Worm (Caenorhabditis elegans) whole organism, early embryonic: ENCODE data around the gene gldi-5.

Source experiments
- B0310.2 ChIP-seq: sonication (generic microtip); optimal IDR thresholded peaks from 2 replicates; lab custom pipeline; 2016; ENCODE audit warnings: mild to moderate bottlenecking, missing genetic modification characterization, missing compliant biosample characterization
- F13C5.2 ChIP-seq: sonication (generic microtip); optimal IDR thresholded peaks from 2 replicates; lab custom pipeline; 2017; ENCODE audit warnings: mild to moderate bottlenecking, missing genetic modification characterization, inconsistent platforms, missing compliant biosample characterization
- ama-1 ChIP-seq: fragments of 150-350 bp; optimal IDR thresholded peaks from 2 replicates; lab custom pipeline; 2014
- flt-1 ChIP-seq: fragments of 200-800 bp; sonication (Bioruptor generic); IDR thresholded peaks from 2 replicates; pipeline ENCODE4 v1.3.6; 2022; ENCODE audit warnings: missing genetic modification characterization, missing compliant biosample characterization
- hmg-4 ChIP-seq: fragments of 200-800 bp; sonication (Bioruptor generic); optimal IDR thresholded peaks from 2 replicates; lab custom pipeline; 2018; ENCODE audit warnings: mild to moderate bottlenecking, missing genetic modification characterization, missing compliant biosample characterization
- tbx-37 ChIP-seq: fragments of 200-800 bp; sonication (Bioruptor generic); conservative IDR thresholded peaks from 2 replicates; pipeline ENCODE4 v1.3.6; 2022; ENCODE audit warnings: missing genetic modification reagents, missing genetic modification characterization, missing compliant biosample characterization

- TF ChIP-seq flt-1 (GFP tag; lab: Robert Waterston, UW) (no peak), hmg-4 (no peak), ama-1 (no peak), tbx-37 (GFP tag; lab: Robert Waterston, UW) (no peak), F13C5.2 (tag; lab: Kevin White, UChicago) (no peak), B0310.2 (tag; lab: Kevin White, UChicago) (no peak)
Observed at ce11 chrIII:3682869-3683403, 43.4 kb downstream of the gldi-5 start.
